Worm (Caenorhabditis elegans) whole organism, young adult: ENCODE results near the gene clec-161.

Source experiments
- D2030.7 ChIP-seq: fragments of 200-800 bp; sonication (Bioruptor generic); IDR thresholded peaks from 2 replicates; pipeline ENCODE4 v1.3.6; 2022; ENCODE audit warnings: missing genetic modification reagents, missing genetic modification characterization, missing compliant biosample characterization
- F33H1.4 ChIP-seq: fragments of 200-800 bp; sonication (Bioruptor generic); IDR thresholded peaks from 2 replicates; pipeline ENCODE4 v1.3.6; 2022; ENCODE audit warnings: missing genetic modification reagents, missing genetic modification characterization, missing compliant biosample characterization
- F39B2.1 ChIP-seq: fragments of 200-800 bp; sonication (Bioruptor generic); IDR thresholded peaks from 2 replicates; pipeline ENCODE4 v1.3.6; 2022; ENCODE audit warnings: missing genetic modification reagents, missing genetic modification characterization, missing compliant biosample characterization
- F52B5.7 ChIP-seq: sonication (generic microtip); optimal IDR thresholded peaks from 2 replicates; lab custom pipeline; 2016; ENCODE audit warnings: mild to moderate bottlenecking, missing genetic modification characterization, missing compliant biosample characterization
- F55B11.4 ChIP-seq: sonication (generic microtip); optimal IDR thresholded peaks from 2 replicates; lab custom pipeline; 2016; ENCODE audit warnings: missing compliant biosample characterization, missing genetic modification characterization, borderline replicate concordance; ENCODE audit not compliant: insufficient read depth
- F57A8.1 ChIP-seq: fragments of 200-800 bp; sonication (Bioruptor generic); optimal IDR thresholded peaks from 2 replicates; lab custom pipeline; 2018; ENCODE audit warnings: mild to moderate bottlenecking, missing genetic modification characterization, moderate library complexity, missing compliant biosample characterization
- K12H6.12 ChIP-seq: fragments of 200-800 bp; sonication (Bioruptor generic); optimal IDR thresholded peaks from 2 replicates; lab custom pipeline; 2018; ENCODE audit warnings: mild to moderate bottlenecking, missing genetic modification characterization, missing compliant biosample characterization
- T07F8.4 ChIP-seq: sonication (generic microtip); optimal IDR thresholded peaks from 2 replicates; lab custom pipeline; 2016; ENCODE audit warnings: mild to moderate bottlenecking, missing genetic modification characterization, moderate library complexity, missing compliant biosample characterization
- Y79H2A.3 ChIP-seq: fragments of 200-800 bp; sonication (Bioruptor generic); conservative IDR thresholded peaks from 2 replicates; pipeline ENCODE4 v1.3.6; 2022; ENCODE audit warnings: missing genetic modification reagents, missing genetic modification characterization, missing compliant biosample characterization
- Y95B8A.8 ChIP-seq: fragments of 200-800 bp; sonication (Bioruptor generic); IDR thresholded peaks from 2 replicates; pipeline ENCODE4 v1.3.6; 2022; ENCODE audit warnings: missing genetic modification reagents, missing genetic modification characterization, missing compliant biosample characterization
- ama-1 ChIP-seq, 3 experiments: fragments of 150-350 bp in 1 of 3; sonication (generic microtip) in 2 of 3; optimal IDR thresholded peaks; 2 replicates each; lab custom pipeline; 2014 to 2018; ENCODE audit warnings: missing biosample characterization in 2 of 3, missing genetic modification characterization in 2 of 3, missing genetic modification reagents in 2 of 3
- athp-1 ChIP-seq: sonication (generic microtip); optimal IDR thresholded peaks from 2 replicates; lab custom pipeline; 2017; ENCODE audit warnings: mild to moderate bottlenecking, missing genetic modification characterization, missing compliant biosample characterization
- attf-3 ChIP-seq: fragments of 200-800 bp; sonication (Bioruptor generic); conservative IDR thresholded peaks from 2 replicates; pipeline ENCODE4 v1.3.6; 2022; ENCODE audit warnings: missing genetic modification reagents, missing genetic modification characterization, missing compliant biosample characterization
- attf-5 ChIP-seq: fragments of 200-800 bp; sonication (Bioruptor generic); optimal IDR thresholded peaks from 2 replicates; lab custom pipeline; 2018; ENCODE audit warnings: mild to moderate bottlenecking, missing genetic modification characterization, missing compliant biosample characterization
- attf-6 ChIP-seq: fragments of 200-800 bp; sonication (Bioruptor generic); IDR thresholded peaks from 2 replicates; pipeline ENCODE4 v1.3.6; 2022; ENCODE audit warnings: missing genetic modification reagents, missing genetic modification characterization, missing compliant biosample characterization
- bed-1 ChIP-seq: fragments of 200-800 bp; sonication (Bioruptor generic); IDR thresholded peaks from 2 replicates; pipeline ENCODE4 v1.3.6; 2022; ENCODE audit warnings: missing genetic modification reagents, missing genetic modification characterization, missing compliant biosample characterization
- cebp-1 ChIP-seq, 2 experiments: fragments of 200-800 bp in 1 of 2; sonication (Bioruptor generic) in 1 of 2; sonication (generic microtip) in 1 of 2; IDR thresholded peaks in 1 of 2; optimal IDR thresholded peaks in 1 of 2; 2 replicates each; pipeline versions ENCODE4 v1.3.6 to Lab custom; 2017 to 2022; ENCODE audit warnings: missing compliant biosample characterization in 2 of 2, missing genetic modification characterization in 2 of 2, mild to moderate bottlenecking in 1 of 2, missing genetic modification reagents in 1 of 2, moderate library complexity in 1 of 2
- cebp-2 ChIP-seq: fragments of 200-800 bp; sonication (Bioruptor generic); IDR thresholded peaks from 2 replicates; pipeline ENCODE4 v1.3.6; 2022; ENCODE audit warnings: missing genetic modification characterization, missing compliant biosample characterization
- ceh-40 ChIP-seq: fragments of 200-800 bp; sonication (Bioruptor generic); IDR thresholded peaks from 2 replicates; pipeline ENCODE4 v1.3.6; 2022; ENCODE audit warnings: missing genetic modification characterization, missing compliant biosample characterization
- die-1 ChIP-seq: sonication (generic microtip); optimal IDR thresholded peaks from 2 replicates; lab custom pipeline; 2016; ENCODE audit warnings: missing genotype, mild to moderate bottlenecking, missing genetic modification characterization, missing compliant biosample characterization
- egl-18 ChIP-seq: fragments of 200-800 bp; sonication (Bioruptor generic); IDR thresholded peaks from 2 replicates; pipeline ENCODE4 v1.3.6; 2022; ENCODE audit warnings: missing genetic modification reagents, missing genetic modification characterization, missing compliant biosample characterization
- hlh-12 ChIP-seq: sonication (generic microtip); optimal IDR thresholded peaks from 2 replicates; lab custom pipeline; 2016; ENCODE audit warnings: missing genetic modification characterization, missing compliant biosample characterization
- hmg-20 ChIP-seq: fragments of 200-800 bp; sonication (Bioruptor generic); IDR thresholded peaks from 2 replicates; pipeline ENCODE4 v1.3.6; 2022; ENCODE audit warnings: missing genetic modification reagents, missing genetic modification characterization, missing compliant biosample characterization
- hrde-1 ChIP-seq: sonication (generic microtip); optimal IDR thresholded peaks from 2 replicates; lab custom pipeline; 2016; ENCODE audit warnings: missing genetic modification characterization, mild to moderate bottlenecking, missing compliant biosample characterization, moderate library complexity, missing genotype, missing genetic modification reagents, borderline replicate concordance
- lir-1 ChIP-seq: fragments of 200-800 bp; sonication (Bioruptor generic); conservative IDR thresholded peaks from 2 replicates; pipeline ENCODE4 v1.3.6; 2022; ENCODE audit warnings: missing genetic modification reagents, missing genetic modification characterization, missing compliant biosample characterization
- madf-3 ChIP-seq: fragments of 200-800 bp; sonication (Bioruptor generic); IDR thresholded peaks from 2 replicates; pipeline ENCODE4 v1.3.6; 2022; ENCODE audit warnings: missing genetic modification reagents, missing genetic modification characterization, missing compliant biosample characterization
- madf-8 ChIP-seq: fragments of 200-800 bp; sonication (Bioruptor generic); conservative IDR thresholded peaks from 2 replicates; pipeline ENCODE4 v1.3.6; 2022; ENCODE audit warnings: missing genetic modification reagents, missing genetic modification characterization, missing compliant biosample characterization
- mcd-1 ChIP-seq: fragments of 200-800 bp; sonication (Bioruptor generic); IDR thresholded peaks from 2 replicates; pipeline ENCODE4 v1.3.6; 2022; ENCODE audit warnings: missing genetic modification reagents, missing genetic modification characterization, missing compliant biosample characterization
- nfya-2 ChIP-seq: fragments of 200-800 bp; sonication (Bioruptor generic); IDR thresholded peaks from 2 replicates; pipeline ENCODE4 v1.3.6; 2022; ENCODE audit warnings: missing genetic modification reagents, missing genetic modification characterization, missing compliant biosample characterization
- nhr-179 ChIP-seq: sonication (generic microtip); optimal IDR thresholded peaks from 2 replicates; lab custom pipeline; 2016; ENCODE audit warnings: mild to moderate bottlenecking, missing genetic modification characterization, missing compliant biosample characterization
- nhr-27 ChIP-seq: fragments of 200-800 bp; sonication (Bioruptor generic); optimal IDR thresholded peaks from 2 replicates; lab custom pipeline; 2018; ENCODE audit warnings: mild to moderate bottlenecking, missing genetic modification characterization, moderate library complexity, missing compliant biosample characterization
- rcor-1 ChIP-seq: fragments of 200-800 bp; sonication (Bioruptor generic); IDR thresholded peaks from 2 replicates; pipeline ENCODE4 v1.3.6; 2022; ENCODE audit warnings: missing genetic modification reagents, missing genetic modification characterization, missing compliant biosample characterization
- sdz-38 ChIP-seq: sonication (generic microtip); optimal IDR thresholded peaks from 2 replicates; lab custom pipeline; 2016; ENCODE audit warnings: missing genotype, missing genetic modification characterization, missing compliant biosample characterization
- sea-2 ChIP-seq: fragments of 200-800 bp; sonication (Bioruptor generic); IDR thresholded peaks from 2 replicates; pipeline ENCODE4 v1.3.6; 2022; ENCODE audit warnings: missing genetic modification characterization, missing compliant biosample characterization
- snpc-4 ChIP-seq, 5 experiments: fragments of 150-350 bp in 1 of 5; sonication (generic microtip) in 4 of 5; optimal IDR thresholded peaks; 2 replicates each; lab custom pipeline; 2014 to 2018; ENCODE audit warnings: missing genetic modification characterization in 5 of 5, missing biosample characterization in 3 of 5, antibody characterized with exemption in 2 of 5, mild to moderate bottlenecking in 2 of 5, missing compliant biosample characterization in 2 of 5, missing genotype in 2 of 5, moderate library complexity in 2 of 5, missing genetic modification reagents in 1 of 5
- somi-1 ChIP-seq: fragments of 200-800 bp; sonication (Bioruptor generic); optimal IDR thresholded peaks from 2 replicates; lab custom pipeline; 2018; ENCODE audit warnings: mild to moderate bottlenecking, missing genetic modification characterization, missing compliant biosample characterization
- sptf-2 ChIP-seq: fragments of 200-800 bp; sonication (Bioruptor generic); optimal IDR thresholded peaks from 2 replicates; lab custom pipeline; 2018; ENCODE audit warnings: mild to moderate bottlenecking, missing genetic modification characterization, missing compliant biosample characterization
- tbx-9 ChIP-seq: sonication (generic microtip); optimal IDR thresholded peaks from 2 replicates; lab custom pipeline; 2016; ENCODE audit warnings: borderline replicate concordance, missing genetic modification characterization, inconsistent platforms, missing compliant biosample characterization
- tlf-1 ChIP-seq: fragments of 200-800 bp; sonication (Bioruptor generic); optimal IDR thresholded peaks from 2 replicates; lab custom pipeline; 2018; ENCODE audit warnings: mild to moderate bottlenecking, missing genetic modification characterization, missing compliant biosample characterization
- ztf-22 ChIP-seq: fragments of 200-800 bp; sonication (Bioruptor generic); optimal IDR thresholded peaks from 2 replicates; lab custom pipeline; 2018; ENCODE audit warnings: mild to moderate bottlenecking, missing genetic modification characterization, moderate library complexity, missing compliant biosample characterization
- ztf-25 ChIP-seq: fragments of 200-800 bp; sonication (Bioruptor generic); IDR thresholded peaks from 2 replicates; pipeline ENCODE4 v1.3.6; 2022; ENCODE audit warnings: missing genetic modification reagents, missing genetic modification characterization, missing compliant biosample characterization

clec-161 gene

DNA sequence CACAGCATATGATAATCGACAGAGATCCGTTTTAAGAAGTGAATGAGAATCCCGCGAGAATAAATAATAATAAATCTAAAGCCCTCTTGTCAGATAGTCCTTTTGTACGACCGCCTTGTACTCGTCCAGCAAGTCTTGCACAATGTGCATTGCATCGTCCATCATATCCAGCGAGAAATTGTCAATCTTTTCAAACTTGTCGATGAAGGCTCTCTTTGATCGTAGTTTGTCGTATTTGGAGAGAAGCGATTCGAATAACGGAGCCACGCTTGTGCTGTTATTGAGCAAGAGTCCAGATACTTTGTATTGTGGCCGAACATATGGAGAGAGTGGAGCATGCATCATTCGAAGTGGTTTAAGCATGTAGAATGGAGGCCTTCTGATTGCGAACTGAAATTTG, 18.1 kb upstream of the clec-161 start (continued):
- TF ChIP-seq bed-1: no peak
- TF ChIP-seq F57A8.1 (GFP tag; lab: Kevin White, UChicago): no peak
- TF ChIP-seq hlh-12: no peak
- no peak for TF ChIP-seq tbx-9 (tag; lab: Kevin White, UChicago)
- TF ChIP-seq nfya-2 (GFP tag; lab: Robert Waterston, UW): no peak
- no peak for TF ChIP-seq ztf-22 (GFP tag; lab: Kevin White, UChicago)
- peak; percentile 36; the same call in 1 of the 2 replicates for TF ChIP-seq mcd-1 (GFP tag; lab: Robert Waterston, UW)
- TF ChIP-seq T07F8.4 (tag; lab: Kevin White, UChicago): no peak
- TF ChIP-seq ceh-40 (GFP tag; lab: Robert Waterston, UW): no peak
- TF ChIP-seq D2030.7 (GFP tag; lab: Robert Waterston, UW): no peak
- no peak for TF ChIP-seq nhr-179 (tag; lab: Kevin White, UChicago)
- no peak for TF ChIP-seq Y79H2A.3 (GFP tag; lab: Robert Waterston, UW)
- TF ChIP-seq K12H6.12 (tag; lab: Kevin White, UChicago): no peak
- no peak for TF ChIP-seq F33H1.4 (GFP tag; lab: Robert Waterston, UW)
- no peak for TF ChIP-seq ama-1 (optimal IDR thresholded peaks at IDR 0.05; lab: Kevin White, UChicago)
- TF ChIP-seq ama-1 (GFP tag; optimal IDR thresholded peaks at IDR 0.05; lab: Kevin White, UChicago): no peak
- TF ChIP-seq madf-8 (GFP tag; lab: Robert Waterston, UW): no peak
- TF ChIP-seq rcor-1 (GFP tag; lab: Robert Waterston, UW): no peak
- TF ChIP-seq Y95B8A.8 (GFP tag; lab: Robert Waterston, UW): no peak
- TF ChIP-seq madf-3 (GFP tag; lab: Robert Waterston, UW): no peak
- no peak for TF ChIP-seq sptf-2
- no peak for TF ChIP-seq athp-1
- no peak for TF ChIP-seq attf-3 (GFP tag; lab: Robert Waterston, UW)
- TF ChIP-seq hmg-20 (GFP tag; lab: Robert Waterston, UW): no peak
- no peak for TF ChIP-seq cebp-1 (GFP tag; IDR thresholded peaks at IDR 0.05; lab: Robert Waterston, UW)
- TF ChIP-seq cebp-1 (tag; optimal IDR thresholded peaks at IDR 0.05; lab: Kevin White, UChicago): peak; percentile 46
- no peak for TF ChIP-seq sea-2 (GFP tag; lab: Robert Waterston, UW)
- TF ChIP-seq tlf-1: no peak
- no peak for TF ChIP-seq F39B2.1 (GFP tag; lab: Robert Waterston, UW)
- no peak for TF ChIP-seq somi-1 (GFP tag; lab: Kevin White, UChicago)
- TF ChIP-seq cebp-2: no peak
- TF ChIP-seq F55B11.4 (tag; lab: Kevin White, UChicago): no peak
- no peak for TF ChIP-seq nhr-27 (tag; lab: Kevin White, UChicago)
- no peak for TF ChIP-seq snpc-4 (GFP tag; optimal IDR thresholded peaks at IDR 0.05; lab: Kevin White, UChicago)
- no peak for TF ChIP-seq snpc-4 (tag; optimal IDR thresholded peaks at IDR 0.05; lab: Kevin White, UChicago)
- peak; percentile 29 for TF ChIP-seq attf-5 (GFP tag; lab: Kevin White, UChicago)
- no peak for TF ChIP-seq ztf-25
- TF ChIP-seq die-1: no peak
- no peak for TF ChIP-seq attf-6 (GFP tag; lab: Robert Waterston, UW)
- TF ChIP-seq egl-18: no peak
- TF ChIP-seq hrde-1 (tag; lab: Kevin White, UChicago): no peak
- TF ChIP-seq lir-1 (GFP tag; lab: Robert Waterston, UW): no peak
- TF ChIP-seq sdz-38 (tag; lab: Kevin White, UChicago): no peak
- no peak for TF ChIP-seq F52B5.7 (tag; lab: Kevin White, UChicago)
